Worm (Caenorhabditis elegans) whole organism, L4 larva: Measurements from ENCODE around the gene srj-22.

Experiments
- F26F4.8 ChIP-seq: fragments of 200-800 bp; sonication (Bioruptor generic); conservative IDR thresholded peaks from 2 replicates; pipeline ENCODE4 v1.3.6; 2022; ENCODE audit warnings: missing genetic modification characterization, missing compliant biosample characterization
- F44E2.7 ChIP-seq: fragments of 200-800 bp; sonication (Bioruptor generic); IDR thresholded peaks from 2 replicates; pipeline ENCODE4 v2.1.2; 2022; ENCODE audit warnings: missing genetic modification characterization, missing compliant biosample characterization
- R02D3.7 ChIP-seq: fragments of 150-350 bp; sonication (generic microtip); optimal IDR thresholded peaks from 3 replicates; lab custom pipeline; 2014; ENCODE audit warnings: missing biosample characterization, missing genetic modification characterization
- T26A8.4 ChIP-seq: fragments of 200-800 bp; sonication (Bioruptor generic); IDR thresholded peaks from 2 replicates; pipeline ENCODE4 v1.3.6; 2022; ENCODE audit warnings: missing genetic modification characterization, missing compliant biosample characterization
- Y105C5A.15 ChIP-seq: fragments of 200-800 bp; sonication (Bioruptor generic); IDR thresholded peaks from 2 replicates; pipeline ENCODE4 v1.3.6; 2022; ENCODE audit warnings: missing genetic modification characterization, missing compliant biosample characterization
- Y5F2A.4 ChIP-seq: fragments of 200-800 bp; sonication (Bioruptor generic); optimal IDR thresholded peaks from 2 replicates; lab custom pipeline; 2018; ENCODE audit warnings: mild to moderate bottlenecking, missing genetic modification characterization, missing compliant biosample characterization
- aly-2 ChIP-seq: sonication (generic microtip); optimal IDR thresholded peaks from 2 replicates; lab custom pipeline; 2018; ENCODE audit warnings: missing biosample characterization, missing genetic modification characterization
- arid-1 ChIP-seq: fragments of 200-800 bp; sonication (Bioruptor generic); conservative IDR thresholded peaks from 2 replicates; pipeline ENCODE4 v1.3.6; 2022; ENCODE audit warnings: missing genetic modification reagents, missing genetic modification characterization, missing compliant biosample characterization
- attf-4 ChIP-seq: sonication (generic microtip); optimal IDR thresholded peaks from 3 replicates; lab custom pipeline; 2017; ENCODE audit warnings: missing biosample characterization, missing genetic modification characterization
- ceh-28 ChIP-seq: fragments of 150-350 bp; optimal IDR thresholded peaks from 2 replicates; lab custom pipeline; 2014; ENCODE audit warnings: missing biosample characterization, missing genetic modification reagents, missing genetic modification characterization
- ceh-62 ChIP-seq: sonication (generic microtip); optimal IDR thresholded peaks from 2 replicates; lab custom pipeline; 2017; ENCODE audit warnings: missing biosample characterization, missing genetic modification characterization
- daf-12 ChIP-seq: fragments of 150-350 bp; optimal IDR thresholded peaks from 2 replicates; lab custom pipeline; 2014; ENCODE audit warnings: missing biosample characterization, missing genetic modification reagents, missing genetic modification characterization
- daf-16 ChIP-seq, 3 experiments: sonication (generic microtip); optimal IDR thresholded peaks; 2 replicates each; lab custom pipeline; 2016 to 2017; ENCODE audit warnings: missing genetic modification characterization in 3 of 3, missing genetic modification reagents in 3 of 3, mild to moderate bottlenecking in 2 of 3, missing compliant biosample characterization in 2 of 3, missing biosample characterization in 1 of 3, moderate library complexity in 1 of 3
- dmd-8 ChIP-seq: fragments of 200-800 bp; sonication (Bioruptor generic); IDR thresholded peaks from 2 replicates; pipeline ENCODE4 v1.3.6; 2022; ENCODE audit warnings: missing genetic modification characterization, missing compliant biosample characterization
- dpl-1 ChIP-seq: fragments of 150-350 bp; optimal IDR thresholded peaks from 2 replicates; lab custom pipeline; 2014; ENCODE audit warnings: missing biosample characterization, missing genetic modification reagents, missing genetic modification characterization
- dve-1 ChIP-seq: sonication (generic microtip); optimal IDR thresholded peaks from 2 replicates; lab custom pipeline; 2017; ENCODE audit warnings: antibody characterized with exemption, mild to moderate bottlenecking, missing genetic modification characterization, missing compliant biosample characterization; ENCODE audit not compliant: insufficient read depth
- egl-27 ChIP-seq: sonication (generic microtip); optimal IDR thresholded peaks from 3 replicates; lab custom pipeline; 2017; ENCODE audit warnings: missing biosample characterization, missing genetic modification reagents, missing genetic modification characterization
- egl-43 ChIP-seq: fragments of 200-800 bp; sonication (Bioruptor generic); IDR thresholded peaks from 2 replicates; pipeline ENCODE4 v1.3.6; 2022; ENCODE audit warnings: missing genetic modification reagents, missing genetic modification characterization, missing compliant biosample characterization
- fkh-10 ChIP-seq: fragments of 150-350 bp; optimal IDR thresholded peaks from 2 replicates; lab custom pipeline; 2014; ENCODE audit warnings: missing biosample characterization, missing genetic modification reagents, missing genetic modification characterization
- fos-1 ChIP-seq: fragments of 150-350 bp; optimal IDR thresholded peaks from 2 replicates; lab custom pipeline; 2014; ENCODE audit warnings: missing biosample characterization, missing genetic modification characterization
- hlh-11 ChIP-seq: fragments of 200-800 bp; sonication (Bioruptor generic); optimal IDR thresholded peaks from 2 replicates; lab custom pipeline; 2018; ENCODE audit warnings: mild to moderate bottlenecking, missing genetic modification characterization, missing compliant biosample characterization
- hlh-30 ChIP-seq: sonication (generic microtip); optimal IDR thresholded peaks from 2 replicates; lab custom pipeline; 2017; ENCODE audit warnings: antibody characterized with exemption, mild to moderate bottlenecking, missing genetic modification characterization, missing compliant biosample characterization; ENCODE audit not compliant: insufficient read depth
- jun-1 ChIP-seq: fragments of 150-350 bp; optimal IDR thresholded peaks from 2 replicates; lab custom pipeline; 2014; ENCODE audit warnings: missing biosample characterization, missing genetic modification reagents, missing genetic modification characterization
- lim-7 ChIP-seq: fragments of 200-800 bp; sonication (Bioruptor generic); IDR thresholded peaks from 2 replicates; pipeline ENCODE4 v1.3.6; 2022; ENCODE audit warnings: missing genetic modification characterization, missing compliant biosample characterization
- lin-1 ChIP-seq: fragments of 200-800 bp; sonication (Bioruptor generic); IDR thresholded peaks from 2 replicates; pipeline ENCODE4 v1.3.6; 2022; ENCODE audit warnings: missing genetic modification reagents, missing genetic modification characterization, missing compliant biosample characterization
- lin-15B ChIP-seq: fragments of 150-350 bp; sonication (generic microtip); optimal IDR thresholded peaks from 3 replicates; lab custom pipeline; 2014; ENCODE audit warnings: missing biosample characterization, missing genetic modification characterization
- lin-29 ChIP-seq: fragments of 200-800 bp; sonication (Bioruptor generic); IDR thresholded peaks from 2 replicates; pipeline ENCODE4 v1.3.6; 2022; ENCODE audit warnings: missing genetic modification reagents, missing genetic modification characterization, missing compliant biosample characterization
- lin-38 ChIP-seq: fragments of 200-800 bp; sonication (Bioruptor generic); IDR thresholded peaks from 2 replicates; pipeline ENCODE4 v1.3.6; 2022; ENCODE audit warnings: missing genetic modification reagents, missing genetic modification characterization, missing compliant biosample characterization
- lin-39 ChIP-seq: fragments of 150-350 bp; optimal IDR thresholded peaks from 2 replicates; lab custom pipeline; 2014; ENCODE audit warnings: missing biosample characterization, missing genetic modification reagents, missing genetic modification characterization
- lir-3 ChIP-seq: sonication (generic microtip); optimal IDR thresholded peaks from 2 replicates; lab custom pipeline; 2016; ENCODE audit warnings: mild to moderate bottlenecking, missing genetic modification characterization, missing compliant biosample characterization
- madf-5 ChIP-seq, 2 experiments: fragments of 200-800 bp; sonication (Bioruptor generic); IDR thresholded peaks; 2 replicates each; pipeline ENCODE4 v1.3.6; 2022; ENCODE audit warnings: missing compliant biosample characterization in 2 of 2, missing genetic modification characterization in 2 of 2
- mdl-1 ChIP-seq, 2 experiments: fragments of 150-350 bp in 1 of 2; sonication (generic microtip) in 1 of 2; optimal IDR thresholded peaks; 2 replicates each; lab custom pipeline; 2014 to 2017; ENCODE audit warnings: missing biosample characterization in 2 of 2, missing genetic modification characterization in 2 of 2
- mdt-29 ChIP-seq: fragments of 200-800 bp; sonication (Bioruptor generic); IDR thresholded peaks from 2 replicates; pipeline ENCODE4 v1.3.6; 2022; ENCODE audit warnings: missing genetic modification reagents, missing genetic modification characterization, missing compliant biosample characterization
- mep-1 ChIP-seq: fragments of 150-350 bp; sonication (generic microtip); optimal IDR thresholded peaks from 3 replicates; lab custom pipeline; 2014; ENCODE audit warnings: missing biosample characterization, missing genetic modification characterization
- mes-2 ChIP-seq: sonication (generic microtip); optimal IDR thresholded peaks from 2 replicates; lab custom pipeline; 2016; ENCODE audit warnings: missing genotype, mild to moderate bottlenecking, missing genetic modification characterization, missing compliant biosample characterization; ENCODE audit not compliant: poor library complexity, severe bottlenecking
- mxl-3 ChIP-seq: fragments of 200-800 bp; sonication (Bioruptor generic); optimal IDR thresholded peaks from 2 replicates; lab custom pipeline; 2018; ENCODE audit warnings: mild to moderate bottlenecking, missing genetic modification characterization, missing compliant biosample characterization
- nhr-111 ChIP-seq: fragments of 200-800 bp; sonication (Bioruptor generic); optimal IDR thresholded peaks from 2 replicates; lab custom pipeline; 2018; ENCODE audit warnings: mild to moderate bottlenecking, missing genetic modification characterization, missing compliant biosample characterization
- nhr-237 ChIP-seq: sonication (generic microtip); optimal IDR thresholded peaks from 2 replicates; lab custom pipeline; 2017; ENCODE audit warnings: missing biosample characterization, missing genetic modification characterization
- nhr-41 ChIP-seq: fragments of 200-800 bp; sonication (Bioruptor generic); IDR thresholded peaks from 2 replicates; pipeline ENCODE4 v1.3.6; 2022; ENCODE audit warnings: missing genetic modification reagents, missing genetic modification characterization, missing compliant biosample characterization
- nhr-76 ChIP-seq: fragments of 150-350 bp; optimal IDR thresholded peaks from 2 replicates; lab custom pipeline; 2014; ENCODE audit warnings: missing biosample characterization, missing genetic modification characterization
- php-3 ChIP-seq: fragments of 200-800 bp; sonication (Bioruptor generic); IDR thresholded peaks from 2 replicates; pipeline ENCODE4 v1.3.6; 2022; ENCODE audit warnings: missing genetic modification reagents, missing genetic modification characterization, missing compliant biosample characterization
- skn-1 ChIP-seq: fragments of 150-350 bp; optimal IDR thresholded peaks from 2 replicates; lab custom pipeline; 2014; ENCODE audit warnings: missing biosample characterization, missing genetic modification characterization
- snpc-1.2 ChIP-seq: fragments of 200-800 bp; sonication (Bioruptor generic); IDR thresholded peaks from 2 replicates; pipeline ENCODE4 v1.3.6; 2022; ENCODE audit warnings: missing genetic modification reagents, missing genetic modification characterization, missing compliant biosample characterization
- snpc-4 ChIP-seq: fragments of 150-350 bp; optimal IDR thresholded peaks from 2 replicates; lab custom pipeline; 2014; ENCODE audit warnings: missing biosample characterization, missing genetic modification characterization
- spr-1 ChIP-seq: sonication (generic microtip); optimal IDR thresholded peaks from 2 replicates; lab custom pipeline; 2016; ENCODE audit warnings: mild to moderate bottlenecking, missing genetic modification characterization, missing compliant biosample characterization
- spr-3 ChIP-seq: fragments of 200-800 bp; sonication (Bioruptor generic); optimal IDR thresholded peaks from 2 replicates; lab custom pipeline; 2018; ENCODE audit warnings: mild to moderate bottlenecking, missing genetic modification characterization, missing compliant biosample characterization
- tra-1 ChIP-seq: fragments of 200-800 bp; sonication (Bioruptor generic); IDR thresholded peaks from 2 replicates; pipeline ENCODE4 v1.3.6; 2022; ENCODE audit warnings: missing genetic modification reagents, missing genetic modification characterization, missing compliant biosample characterization
- unc-39 ChIP-seq: sonication (generic microtip); optimal IDR thresholded peaks from 2 replicates; lab custom pipeline; 2017; ENCODE audit warnings: missing biosample characterization, missing genetic modification characterization
- unc-62 ChIP-seq, 3 experiments: fragments of 150-350 bp in 1 of 3; sonication (generic microtip); optimal IDR thresholded peaks in 2 of 3; peaks in 1 of 3; 1 replicate in 1 of 3; 2 replicates in 2 of 3; lab custom pipeline; 2014 to 2017; ENCODE audit warnings: missing biosample characterization in 3 of 3, missing genetic modification characterization in 3 of 3, missing genetic modification reagents in 3 of 3, missing genotype in 1 of 3
- zip-11 ChIP-seq: fragments of 200-800 bp; sonication (Bioruptor generic); IDR thresholded peaks from 2 replicates; pipeline ENCODE4 v1.3.6; 2022; ENCODE audit warnings: missing genetic modification characterization, missing compliant biosample characterization
- zip-2 ChIP-seq: fragments of 150-350 bp; optimal IDR thresholded peaks from 2 replicates; lab custom pipeline; 2014; ENCODE audit warnings: missing biosample characterization, missing genetic modification characterization

The srj-22 gene

ce11 chrV:10729456-10729904 lies 14.1 kb downstream of the srj-22 start (continued):
- TF ChIP-seq madf-5 (GFP tag; IDR thresholded peaks at IDR 0.05; lab: Robert Waterston, UW) (no peak), php-3 (GFP tag; lab: Robert Waterston, UW) (0 out of 2 replicates have a peak, but pooled peaks have one; percentile 6), lin-39 (tag; lab: Kevin White, UChicago) (no peak), hlh-30 (peak; percentile 76), aly-2 (tag; lab: Kevin White, UChicago) (no peak), spr-3 (GFP tag; lab: Kevin White, UChicago) (no peak), F44E2.7 (GFP tag; lab: Robert Waterston, UW) (no peak), Y5F2A.4 (GFP tag; lab: Kevin White, UChicago) (no peak), lin-29 (GFP tag; lab: Robert Waterston, UW) (no peak), fos-1 (tag; lab: Kevin White, UChicago) (no peak), egl-27 (no peak), attf-4 (tag; lab: Kevin White, UChicago) (no peak), dpl-1 (GFP tag; lab: Kevin White, UChicago) (no peak), lir-3 (no peak), ceh-62 (tag; lab: Kevin White, UChicago) (no peak), mdl-1 (tag; optimal IDR thresholded peaks at IDR 0.05; lab: Kevin White, UChicago) (peak; percentile 59 to 75), lin-1 (GFP tag; lab: Robert Waterston, UW) (0 out of 2 replicates have a peak, but pooled peaks have one; percentile 40), Y105C5A.15 (GFP tag; lab: Robert Waterston, UW) (no peak), lin-38 (GFP tag; lab: Robert Waterston, UW) (no peak), dmd-8 (GFP tag; lab: Robert Waterston, UW) (no peak), fkh-10 (GFP tag; lab: Kevin White, UChicago) (no peak), tra-1 (GFP tag; lab: Robert Waterston, UW) (no peak), lin-15B (tag; lab: Kevin White, UChicago) (no peak), spr-1 (tag; lab: Kevin White, UChicago) (no peak), nhr-76 (tag; lab: Kevin White, UChicago) (no peak), unc-62 (GFP tag; optimal IDR thresholded peaks at IDR 0.05 in 1 of 2; lab: Kevin White, UChicago) (peak in 1 of 2 experiments; percentile 86), unc-62 (tag; optimal IDR thresholded peaks at IDR 0.05; lab: Kevin White, UChicago) (no peak), arid-1 (GFP tag; lab: Robert Waterston, UW) (no peak), daf-12 (tag; lab: Kevin White, UChicago) (no peak), R02D3.7 (no peak), jun-1 (tag; lab: Kevin White, UChicago) (no peak), mes-2 (tag; lab: Kevin White, UChicago) (peak; percentile 29), daf-16 (GFP tag; optimal IDR thresholded peaks at IDR 0.05; lab: Kevin White, UChicago) (no peak), daf-16 (tag; optimal IDR thresholded peaks at IDR 0.05; lab: Kevin White, UChicago) (peak; percentile 80), mxl-3 (peak; percentile 75), nhr-237 (tag; lab: Kevin White, UChicago) (no peak), T26A8.4 (GFP tag; lab: Robert Waterston, UW) (no peak), snpc-4 (tag; lab: Kevin White, UChicago) (no peak), nhr-111 (GFP tag; lab: Kevin White, UChicago) (no peak), unc-39 (tag; lab: Kevin White, UChicago) (no peak), lim-7 (GFP tag; lab: Robert Waterston, UW) (no peak), skn-1 (tag; lab: Kevin White, UChicago) (no peak), hlh-11 (tag; lab: Kevin White, UChicago) (peak; percentile 85), ceh-28 (tag; lab: Kevin White, UChicago) (no peak), F26F4.8 (GFP tag; lab: Robert Waterston, UW) (no peak), dve-1 (tag; lab: Kevin White, UChicago) (peak; percentile 43), zip-2 (tag; lab: Kevin White, UChicago) (no peak), mdt-29 (GFP tag; lab: Robert Waterston, UW) (no peak), egl-43 (GFP tag; lab: Robert Waterston, UW) (no peak), snpc-1.2 (GFP tag; lab: Robert Waterston, UW) (no peak), zip-11 (GFP tag; lab: Robert Waterston, UW) (no peak), nhr-41 (GFP tag; lab: Robert Waterston, UW) (no peak), mep-1 (tag; lab: Kevin White, UChicago) (peak; percentile 42)
